Fruit fly (Drosophila melanogaster): ENCODE measurements around the gene AstC-R1.

Gene AstC-R1

DNA sequence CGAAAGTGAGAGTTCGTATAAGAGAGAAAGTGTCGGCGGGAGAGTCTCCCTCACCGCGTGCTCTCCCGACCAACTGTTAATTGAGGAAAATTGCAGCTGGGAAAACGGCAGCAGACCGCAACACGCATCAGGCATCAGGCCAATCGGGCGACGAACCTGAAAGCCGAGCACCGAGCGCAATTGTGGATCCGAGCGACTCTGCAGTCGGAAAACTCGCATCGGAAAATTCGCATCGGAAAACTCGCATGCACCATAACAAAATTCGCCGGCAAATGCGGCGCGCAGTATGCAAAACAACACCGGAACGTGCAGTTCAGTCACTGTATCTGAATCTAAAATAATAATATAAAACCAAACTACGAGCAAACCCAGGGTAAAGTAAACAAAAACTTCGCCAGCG, at the start of gene AstC-R1:
Gene AstC-R1, plus strand, starts transcription at position 301 of the 400 bp plus-strand sequence.
- TF ChIP-seq CrebA (GFP tag; optimal IDR thresholded peaks at IDR 0.05; ENCODE audit: borderline replicate concordance) (no peak), Mio (GFP tag; optimal IDR thresholded peaks at IDR 0.05) (no peak), Hnf4 (GFP tag; optimal IDR thresholded peaks at IDR 0.05) (no peak), Rel (GFP tag; optimal IDR thresholded peaks at IDR 0.05) (no peak), Rel (tag; optimal IDR thresholded peaks at IDR 0.05) (no peak), usp (GFP tag; optimal IDR thresholded peaks at IDR 0.05) (no peak), Jra (GFP tag; optimal IDR thresholded peaks at IDR 0.05) (no peak), rgr (GFP tag; optimal IDR thresholded peaks at IDR 0.05) (no peak), brk (GFP tag; optimal IDR thresholded peaks at IDR 0.05) (no peak), Sp1 (GFP tag; optimal IDR thresholded peaks at IDR 0.05) (no peak), tai (GFP tag; optimal IDR thresholded peaks at IDR 0.05) (no peak), Myc (optimal IDR thresholded peaks at IDR 0.05) (no peak), Vsx2 (GFP tag; optimal IDR thresholded peaks at IDR 0.05; ENCODE audit: partially characterized antibody) (no peak), OdsH (GFP tag; optimal IDR thresholded peaks at IDR 0.05) (no peak), dmrt93B (GFP tag; optimal IDR thresholded peaks at IDR 0.05) (no peak), Hr78 (GFP tag; optimal IDR thresholded peaks at IDR 0.05) (no peak), dl (GFP tag; optimal IDR thresholded peaks at IDR 0.05; ENCODE audit: insufficient read depth in 1 of 2, partially characterized antibody in 2 of 2) (no peak)

DNA sequence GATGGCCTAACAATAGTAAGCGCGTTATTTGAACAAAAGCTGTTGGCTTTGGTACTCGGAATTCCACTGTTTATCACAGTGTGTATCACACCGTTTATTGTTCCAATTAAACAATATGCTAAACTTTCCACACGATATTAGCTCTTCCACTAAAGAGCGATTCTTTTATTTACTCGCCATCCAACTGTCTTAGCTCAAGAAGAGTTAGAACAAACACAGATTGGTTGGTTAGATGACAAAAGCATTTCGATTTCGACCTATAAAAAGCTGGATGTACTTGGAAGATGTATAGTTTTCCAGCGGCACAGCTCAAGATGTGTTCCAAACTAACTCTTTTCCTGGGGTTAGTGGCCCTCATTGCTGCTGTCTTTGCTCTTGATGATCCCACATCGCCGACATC, 33.4 kb upstream of the AstC-R1 start, which contains the start of gene CG32198:
Gene CG32198, plus strand, starts transcription at position 301 of the 400 bp plus-strand sequence.
- TF ChIP-seq CG9705 (GFP tag; optimal IDR thresholded peaks at IDR 0.05) (no peak), dsf (GFP tag; optimal IDR thresholded peaks at IDR 0.05; ENCODE audit: borderline replicate concordance) (no peak), HLH106 (tag; optimal IDR thresholded peaks at IDR 0.05) (no peak), dmrt93B (GFP tag; optimal IDR thresholded peaks at IDR 0.05) (no peak), OdsH (GFP tag; optimal IDR thresholded peaks at IDR 0.05) (no peak), dl (GFP tag; optimal IDR thresholded peaks at IDR 0.05; ENCODE audit: insufficient read depth in 1 of 2, partially characterized antibody in 2 of 2) (no peak), brk (GFP tag; optimal IDR thresholded peaks at IDR 0.05) (no peak), psq (GFP tag; optimal IDR thresholded peaks at IDR 0.05) (no peak), foxo (GFP tag; optimal IDR thresholded peaks at IDR 0.05) (no peak), fru (GFP tag; optimal IDR thresholded peaks at IDR 0.05) (no peak), Dif (GFP tag; optimal IDR thresholded peaks at IDR 0.05; ENCODE audit: partially characterized antibody) (no peak), jim (GFP tag; optimal IDR thresholded peaks at IDR 0.05) (no peak), usp (GFP tag; optimal IDR thresholded peaks at IDR 0.05) (no peak), Hr78 (GFP tag; optimal IDR thresholded peaks at IDR 0.05) (no peak), Rel (GFP tag; optimal IDR thresholded peaks at IDR 0.05) (no peak), Rel (tag; optimal IDR thresholded peaks at IDR 0.05) (no peak), lola (GFP tag; optimal IDR thresholded peaks at IDR 0.05) (no peak), Hr83 (GFP tag; optimal IDR thresholded peaks at IDR 0.05; ENCODE audit: poor library complexity, severe bottlenecking) (no peak), Mio (GFP tag; optimal IDR thresholded peaks at IDR 0.05) (no peak), ey (GFP tag; optimal IDR thresholded peaks at IDR 0.05) (no peak)

DNA sequence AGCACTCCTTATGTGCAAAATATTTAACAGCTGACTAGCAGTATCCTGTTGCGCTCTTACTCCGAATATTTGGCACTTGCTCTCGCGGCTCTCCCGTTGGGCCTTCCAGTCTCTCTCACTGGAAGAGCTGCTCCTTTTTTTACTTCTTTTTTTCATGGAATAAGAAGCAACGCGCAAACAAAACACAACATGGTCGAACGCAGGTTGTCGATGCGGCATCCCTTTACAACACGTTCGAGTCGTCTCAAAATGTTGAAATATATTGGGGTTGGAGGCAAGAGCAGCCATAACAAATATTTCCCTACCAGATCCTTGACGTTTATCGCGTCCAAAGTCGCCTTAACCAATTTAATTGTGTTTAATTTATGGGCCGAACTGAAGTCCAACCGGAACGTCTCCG, 20.2 kb upstream of the AstC-R1 start:
- TF ChIP-seq Rel (GFP tag; optimal IDR thresholded peaks at IDR 0.05) (no peak), Rel (tag; optimal IDR thresholded peaks at IDR 0.05) (no peak), Myc (optimal IDR thresholded peaks at IDR 0.05) (no peak), jim (GFP tag; optimal IDR thresholded peaks at IDR 0.05) (no peak), Dfd (GFP tag; optimal IDR thresholded peaks at IDR 0.05) (no peak), N (GFP tag; optimal IDR thresholded peaks at IDR 0.05) (no peak)

DNA sequence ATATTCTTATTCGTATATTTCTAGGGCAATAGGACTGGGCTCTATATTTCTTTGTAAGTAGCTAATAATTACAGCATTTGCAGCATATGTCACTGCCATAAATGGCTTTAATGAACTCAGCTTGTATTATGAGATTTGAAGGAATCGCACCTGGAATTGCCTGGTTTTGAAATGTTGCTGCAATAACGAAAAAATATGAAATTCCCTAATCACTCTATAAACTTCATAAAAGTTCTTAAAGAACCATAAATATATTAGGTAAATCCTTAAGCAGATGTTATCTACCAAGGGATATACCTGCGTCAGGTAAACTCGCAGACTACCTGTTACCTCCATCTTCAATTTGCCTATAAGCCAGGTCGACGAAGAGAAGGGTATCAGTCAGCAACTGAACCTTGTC, 28.3 kb downstream of the AstC-R1 start, which contains the start of gene CG7271:
Gene CG7271, plus strand, starts transcription at position 373 of the 400 bp plus-strand sequence.
- no peak for TF ChIP-seq Sp1 (GFP tag; optimal IDR thresholded peaks at IDR 0.05)
- no peak for TF ChIP-seq woc (GFP tag; optimal IDR thresholded peaks at IDR 0.05)
- TF ChIP-seq br (GFP tag; optimal IDR thresholded peaks at IDR 0.05), result no peak
- no peak for TF ChIP-seq Mio (GFP tag; optimal IDR thresholded peaks at IDR 0.05)
- TF ChIP-seq pan (optimal IDR thresholded peaks at IDR 0.05), result no peak
- TF ChIP-seq CG32264 (GFP tag; optimal IDR thresholded peaks at IDR 0.05), result no peak
- TF ChIP-seq sage (GFP tag; optimal IDR thresholded peaks at IDR 0.05), result no peak
- TF ChIP-seq psq (GFP tag; optimal IDR thresholded peaks at IDR 0.05), result no peak
- TF ChIP-seq Hr78 (GFP tag; optimal IDR thresholded peaks at IDR 0.05), result no peak
- no peak for TF ChIP-seq usp (GFP tag; optimal IDR thresholded peaks at IDR 0.05)
- no peak for TF ChIP-seq h (GFP tag; optimal IDR thresholded peaks at IDR 0.05)
- no peak for TF ChIP-seq dmrt93B (GFP tag; optimal IDR thresholded peaks at IDR 0.05)
- TF ChIP-seq rgr (GFP tag; optimal IDR thresholded peaks at IDR 0.05), result no peak
- TF ChIP-seq lola (GFP tag; optimal IDR thresholded peaks at IDR 0.05), result no peak
- no peak for TF ChIP-seq Dif (GFP tag; optimal IDR thresholded peaks at IDR 0.05; ENCODE audit: partially characterized antibody)
- TF ChIP-seq OdsH (GFP tag; optimal IDR thresholded peaks at IDR 0.05), result no peak
- TF ChIP-seq CrebA (GFP tag; optimal IDR thresholded peaks at IDR 0.05; ENCODE audit: borderline replicate concordance), result no peak
- no peak for TF ChIP-seq Rel (GFP tag; optimal IDR thresholded peaks at IDR 0.05)
- TF ChIP-seq Rel (tag; optimal IDR thresholded peaks at IDR 0.05), result no peak
- no peak for TF ChIP-seq fru (GFP tag; optimal IDR thresholded peaks at IDR 0.05)
- TF ChIP-seq Vsx2 (GFP tag; optimal IDR thresholded peaks at IDR 0.05; ENCODE audit: partially characterized antibody), result no peak

All from whole organism, wandering third instar larva.